Worm (Caenorhabditis elegans) whole organism, L4 larva: ENCODE data around the gene ampd-1.

Experiments used
- F26F4.8 ChIP-seq: fragments of 200-800 bp; sonication (Bioruptor generic); conservative IDR thresholded peaks from 2 replicates; pipeline ENCODE4 v1.3.6; 2022; ENCODE audit warnings: missing genetic modification characterization, missing compliant biosample characterization
- F37D6.2 ChIP-seq: sonication (generic microtip); optimal IDR thresholded peaks from 2 replicates; lab custom pipeline; 2016; ENCODE audit warnings: mild to moderate bottlenecking, missing genetic modification characterization, missing compliant biosample characterization
- F44E2.7 ChIP-seq: fragments of 200-800 bp; sonication (Bioruptor generic); IDR thresholded peaks from 2 replicates; pipeline ENCODE4 v2.1.2; 2022; ENCODE audit warnings: missing genetic modification characterization, missing compliant biosample characterization
- R02D3.7 ChIP-seq: fragments of 150-350 bp; sonication (generic microtip); optimal IDR thresholded peaks from 3 replicates; lab custom pipeline; 2014; ENCODE audit warnings: missing biosample characterization, missing genetic modification characterization
- T20F7.1 ChIP-seq: fragments of 200-800 bp; sonication (Bioruptor generic); optimal IDR thresholded peaks from 2 replicates; lab custom pipeline; 2018; ENCODE audit warnings: mild to moderate bottlenecking, missing genetic modification characterization, missing compliant biosample characterization
- Y75B8A.6 ChIP-seq: fragments of 200-800 bp; sonication (Bioruptor generic); IDR thresholded peaks from 2 replicates; pipeline ENCODE4 v1.3.6; 2022; ENCODE audit warnings: missing genetic modification reagents, missing genetic modification characterization, missing compliant biosample characterization
- ZK546.5 ChIP-seq, 2 experiments: sonication (generic microtip); optimal IDR thresholded peaks; 2 replicates each; lab custom pipeline; 2017; ENCODE audit warnings: missing biosample characterization in 2 of 2, missing genetic modification characterization in 2 of 2
- aha-1 ChIP-seq: fragments of 150-350 bp; peaks from one replicate; lab custom pipeline; 2014; ENCODE audit warnings: missing biosample characterization, missing genetic modification characterization
- arid-1 ChIP-seq: fragments of 200-800 bp; sonication (Bioruptor generic); conservative IDR thresholded peaks from 2 replicates; pipeline ENCODE4 v1.3.6; 2022; ENCODE audit warnings: missing genetic modification reagents, missing genetic modification characterization, missing compliant biosample characterization
- ceh-28 ChIP-seq: fragments of 150-350 bp; optimal IDR thresholded peaks from 2 replicates; lab custom pipeline; 2014; ENCODE audit warnings: missing biosample characterization, missing genetic modification reagents, missing genetic modification characterization
- ceh-62 ChIP-seq: sonication (generic microtip); optimal IDR thresholded peaks from 2 replicates; lab custom pipeline; 2017; ENCODE audit warnings: missing biosample characterization, missing genetic modification characterization
- ceh-82 ChIP-seq: sonication (generic microtip); optimal IDR thresholded peaks from 2 replicates; lab custom pipeline; 2017; ENCODE audit warnings: missing biosample characterization, missing genetic modification characterization
- ces-1 ChIP-seq: fragments of 150-350 bp; sonication (generic microtip); optimal IDR thresholded peaks from 4 replicates; lab custom pipeline; 2014; ENCODE audit warnings: missing biosample characterization, missing genetic modification reagents, missing genetic modification characterization
- cey-2 ChIP-seq: sonication (generic microtip); optimal IDR thresholded peaks from 3 replicates; lab custom pipeline; 2017; ENCODE audit warnings: missing genetic modification characterization, mild to moderate bottlenecking, missing compliant biosample characterization, antibody characterized with exemption, borderline replicate concordance; ENCODE audit not compliant: insufficient read depth
- ctbp-1 ChIP-seq: fragments of 200-800 bp; sonication (Bioruptor generic); IDR thresholded peaks from 2 replicates; pipeline ENCODE4 v1.3.6; 2022; ENCODE audit warnings: missing genetic modification reagents, missing genetic modification characterization, missing compliant biosample characterization
- daf-12 ChIP-seq: fragments of 150-350 bp; optimal IDR thresholded peaks from 2 replicates; lab custom pipeline; 2014; ENCODE audit warnings: missing biosample characterization, missing genetic modification reagents, missing genetic modification characterization
- daf-16 ChIP-seq, 3 experiments: sonication (generic microtip); optimal IDR thresholded peaks; 2 replicates each; lab custom pipeline; 2016 to 2017; ENCODE audit warnings: missing genetic modification characterization in 3 of 3, missing genetic modification reagents in 3 of 3, mild to moderate bottlenecking in 2 of 3, missing compliant biosample characterization in 2 of 3, missing biosample characterization in 1 of 3, moderate library complexity in 1 of 3
- daf-19 ChIP-seq: fragments of 200-800 bp; sonication (Bioruptor generic); conservative IDR thresholded peaks from 2 replicates; pipeline ENCODE4 v1.3.6; 2022; ENCODE audit warnings: missing genetic modification characterization, missing compliant biosample characterization
- dmd-9 ChIP-seq: fragments of 200-800 bp; sonication (Bioruptor generic); IDR thresholded peaks from 2 replicates; pipeline ENCODE4 v1.3.6; 2022; ENCODE audit warnings: missing genetic modification reagents, missing genetic modification characterization, missing compliant biosample characterization
- dpl-1 ChIP-seq: fragments of 150-350 bp; optimal IDR thresholded peaks from 2 replicates; lab custom pipeline; 2014; ENCODE audit warnings: missing biosample characterization, missing genetic modification reagents, missing genetic modification characterization
- duxl-1 ChIP-seq: sonication (generic microtip); optimal IDR thresholded peaks from 2 replicates; lab custom pipeline; 2016; ENCODE audit warnings: mild to moderate bottlenecking, missing genetic modification characterization, moderate library complexity, missing compliant biosample characterization; ENCODE audit not compliant: poor library complexity
- hif-1 ChIP-seq, 2 experiments: sonication (generic microtip); optimal IDR thresholded peaks; 2 replicates each; lab custom pipeline; 2016 to 2017; ENCODE audit warnings: missing compliant biosample characterization in 2 of 2, missing genetic modification characterization in 2 of 2, missing genetic modification reagents in 2 of 2, missing genotype in 2 of 2, mild to moderate bottlenecking in 1 of 2
- hmg-1.1 ChIP-seq: fragments of 200-800 bp; sonication (Bioruptor generic); IDR thresholded peaks from 2 replicates; pipeline ENCODE4 v1.3.6; 2022; ENCODE audit warnings: missing genetic modification reagents, missing genetic modification characterization, missing compliant biosample characterization
- lin-1 ChIP-seq: fragments of 200-800 bp; sonication (Bioruptor generic); IDR thresholded peaks from 2 replicates; pipeline ENCODE4 v1.3.6; 2022; ENCODE audit warnings: missing genetic modification reagents, missing genetic modification characterization, missing compliant biosample characterization
- lin-29 ChIP-seq: fragments of 200-800 bp; sonication (Bioruptor generic); IDR thresholded peaks from 2 replicates; pipeline ENCODE4 v1.3.6; 2022; ENCODE audit warnings: missing genetic modification reagents, missing genetic modification characterization, missing compliant biosample characterization
- lin-38 ChIP-seq: fragments of 200-800 bp; sonication (Bioruptor generic); IDR thresholded peaks from 2 replicates; pipeline ENCODE4 v1.3.6; 2022; ENCODE audit warnings: missing genetic modification reagents, missing genetic modification characterization, missing compliant biosample characterization
- lin-39 ChIP-seq: fragments of 150-350 bp; optimal IDR thresholded peaks from 2 replicates; lab custom pipeline; 2014; ENCODE audit warnings: missing biosample characterization, missing genetic modification reagents, missing genetic modification characterization
- lir-3 ChIP-seq: sonication (generic microtip); optimal IDR thresholded peaks from 2 replicates; lab custom pipeline; 2016; ENCODE audit warnings: mild to moderate bottlenecking, missing genetic modification characterization, missing compliant biosample characterization
- mdl-1 ChIP-seq, 2 experiments: fragments of 150-350 bp in 1 of 2; sonication (generic microtip) in 1 of 2; optimal IDR thresholded peaks; 2 replicates each; lab custom pipeline; 2014 to 2017; ENCODE audit warnings: missing biosample characterization in 2 of 2, missing genetic modification characterization in 2 of 2
- mxl-2 ChIP-seq: fragments of 200-800 bp; sonication (Bioruptor generic); conservative IDR thresholded peaks from 2 replicates; pipeline ENCODE4 v1.3.6; 2022; ENCODE audit warnings: missing genetic modification reagents, missing genetic modification characterization, missing compliant biosample characterization
- nhr-10 ChIP-seq: fragments of 150-350 bp; optimal IDR thresholded peaks from 2 replicates; lab custom pipeline; 2014; ENCODE audit warnings: missing biosample characterization, missing genetic modification characterization
- nhr-11 ChIP-seq: fragments of 150-350 bp; optimal IDR thresholded peaks from 2 replicates; lab custom pipeline; 2014; ENCODE audit warnings: missing biosample characterization, missing genetic modification characterization
- nhr-237 ChIP-seq: sonication (generic microtip); optimal IDR thresholded peaks from 2 replicates; lab custom pipeline; 2017; ENCODE audit warnings: missing biosample characterization, missing genetic modification characterization
- nhr-25 ChIP-seq: sonication (generic microtip); optimal IDR thresholded peaks from 2 replicates; lab custom pipeline; 2017; ENCODE audit warnings: missing genetic modification characterization, mild to moderate bottlenecking, missing compliant biosample characterization, antibody characterized with exemption, moderate library complexity, borderline replicate concordance; ENCODE audit not compliant: insufficient read depth
- nhr-28 ChIP-seq: fragments of 150-350 bp; optimal IDR thresholded peaks from 2 replicates; lab custom pipeline; 2014; ENCODE audit warnings: missing biosample characterization, missing genetic modification characterization
- nhr-42 ChIP-seq: fragments of 200-800 bp; sonication (Bioruptor generic); IDR thresholded peaks from 2 replicates; pipeline ENCODE4 v1.3.6; 2022; ENCODE audit warnings: missing genetic modification characterization, missing compliant biosample characterization
- nhr-76 ChIP-seq: fragments of 150-350 bp; optimal IDR thresholded peaks from 2 replicates; lab custom pipeline; 2014; ENCODE audit warnings: missing biosample characterization, missing genetic modification characterization
- pha-4 ChIP-seq, 2 experiments: fragments of 150-350 bp in 1 of 2; fragments of 200-800 bp in 1 of 2; sonication (Bioruptor generic) in 1 of 2; IDR thresholded peaks in 1 of 2; optimal IDR thresholded peaks in 1 of 2; 2 replicates each; pipeline versions ENCODE4 v1.3.6 to Lab custom; 2014 to 2022; ENCODE audit warnings: missing genetic modification characterization in 2 of 2, missing genetic modification reagents in 2 of 2, missing biosample characterization in 1 of 2, missing compliant biosample characterization in 1 of 2
- rbr-2 ChIP-seq: sonication (generic microtip); optimal IDR thresholded peaks from 2 replicates; lab custom pipeline; 2016; ENCODE audit warnings: missing genotype, missing genetic modification characterization, missing compliant biosample characterization
- saeg-2 ChIP-seq: fragments of 200-800 bp; sonication (Bioruptor generic); IDR thresholded peaks from 2 replicates; pipeline ENCODE4 v1.3.6; 2022; ENCODE audit warnings: missing genetic modification reagents, missing genetic modification characterization, missing compliant biosample characterization
- snpc-1.2 ChIP-seq: fragments of 200-800 bp; sonication (Bioruptor generic); IDR thresholded peaks from 2 replicates; pipeline ENCODE4 v1.3.6; 2022; ENCODE audit warnings: missing genetic modification reagents, missing genetic modification characterization, missing compliant biosample characterization
- snpc-4 ChIP-seq: fragments of 150-350 bp; optimal IDR thresholded peaks from 2 replicates; lab custom pipeline; 2014; ENCODE audit warnings: missing biosample characterization, missing genetic modification characterization
- tag-97 ChIP-seq: fragments of 200-800 bp; sonication (Bioruptor generic); IDR thresholded peaks from 2 replicates; pipeline ENCODE4 v1.3.6; 2022; ENCODE audit warnings: missing genetic modification characterization, missing compliant biosample characterization
- tra-1 ChIP-seq: fragments of 200-800 bp; sonication (Bioruptor generic); IDR thresholded peaks from 2 replicates; pipeline ENCODE4 v1.3.6; 2022; ENCODE audit warnings: missing genetic modification reagents, missing genetic modification characterization, missing compliant biosample characterization
- unc-62 ChIP-seq, 3 experiments: fragments of 150-350 bp in 1 of 3; sonication (generic microtip); optimal IDR thresholded peaks in 2 of 3; peaks in 1 of 3; 1 replicate in 1 of 3; 2 replicates in 2 of 3; lab custom pipeline; 2014 to 2017; ENCODE audit warnings: missing biosample characterization in 3 of 3, missing genetic modification characterization in 3 of 3, missing genetic modification reagents in 3 of 3, missing genotype in 1 of 3
- zag-1 ChIP-seq: fragments of 150-350 bp; optimal IDR thresholded peaks from 2 replicates; lab custom pipeline; 2014; ENCODE audit warnings: missing biosample characterization, missing genetic modification characterization
- zfp-3 ChIP-seq: fragments of 200-800 bp; sonication (Bioruptor generic); conservative IDR thresholded peaks from 2 replicates; pipeline ENCODE4 v1.3.6; 2022; ENCODE audit warnings: missing genetic modification reagents, missing genetic modification characterization, missing compliant biosample characterization
- zip-2 ChIP-seq: fragments of 150-350 bp; optimal IDR thresholded peaks from 2 replicates; lab custom pipeline; 2014; ENCODE audit warnings: missing biosample characterization, missing genetic modification characterization
- ztf-11 ChIP-seq: fragments of 150-350 bp; optimal IDR thresholded peaks from 2 replicates; lab custom pipeline; 2014; ENCODE audit warnings: missing biosample characterization, missing genetic modification characterization

The ampd-1 gene

DNA sequence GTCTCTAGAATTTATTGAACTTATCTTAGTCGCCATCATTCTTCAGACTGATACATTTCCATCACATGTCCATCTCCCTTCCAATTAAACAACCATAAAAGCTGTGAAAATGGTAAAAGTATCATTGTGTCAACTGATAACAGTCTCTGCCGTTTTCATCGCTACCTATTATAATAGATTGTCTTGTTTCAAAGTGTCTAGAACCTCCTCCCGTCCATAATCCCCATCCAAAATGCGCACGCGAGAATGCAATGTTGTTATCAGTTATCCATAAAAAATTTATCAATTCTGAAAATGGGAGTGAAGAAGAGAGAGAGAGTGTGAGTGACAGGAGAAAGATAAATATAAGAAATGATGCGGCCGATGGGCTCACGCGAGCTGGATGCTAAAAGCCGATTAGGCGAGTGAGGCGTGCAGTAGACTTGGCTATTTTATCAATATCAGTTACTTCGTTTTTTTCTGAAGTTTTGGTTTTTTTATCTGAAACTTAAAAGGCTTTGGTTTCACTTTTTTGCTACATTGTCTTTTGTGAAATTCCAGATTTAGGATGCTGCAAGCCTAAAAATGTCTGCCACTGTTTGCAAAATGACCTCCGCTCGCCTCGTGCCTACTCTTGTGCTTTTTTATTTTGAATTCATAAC lies 1.1 kb upstream of the ampd-1 start (continued):
- TF ChIP-seq ces-1 (no peak), arid-1 (GFP tag; lab: Robert Waterston, UW) (no peak), nhr-25 (tag; lab: Kevin White, UChicago) (no peak), hif-1 (tag; optimal IDR thresholded peaks at IDR 0.05; lab: Kevin White, UChicago) (no peak), F26F4.8 (no peak), zip-2 (tag; lab: Kevin White, UChicago) (no peak), nhr-42 (GFP tag; lab: Robert Waterston, UW) (no peak), tra-1 (GFP tag; lab: Robert Waterston, UW) (peak; percentile 98), saeg-2 (peak; percentile 82), mxl-2 (GFP tag; lab: Robert Waterston, UW) (no peak), daf-16 (GFP tag; optimal IDR thresholded peaks at IDR 0.05; lab: Kevin White, UChicago) (peak in 1 of 2 experiments; percentile 89), daf-16 (tag; optimal IDR thresholded peaks at IDR 0.05; lab: Kevin White, UChicago) (peak; percentile 83), hmg-1.1 (GFP tag; lab: Robert Waterston, UW) (0 out of 2 replicates have a peak, but pooled peaks have one; percentile 25), lin-38 (GFP tag; lab: Robert Waterston, UW) (peak; percentile 27; the same call in 1 of the 2 replicates), lin-29 (no peak), aha-1 (tag; lab: Kevin White, UChicago) (peak; percentile 91), lin-39 (tag; lab: Kevin White, UChicago) (no peak), cey-2 (tag; lab: Kevin White, UChicago) (peak; percentile 51), nhr-237 (no peak), zag-1 (tag; lab: Kevin White, UChicago) (no peak), tag-97 (GFP tag; lab: Robert Waterston, UW) (no peak), duxl-1 (no peak), R02D3.7 (tag; lab: Kevin White, UChicago) (no peak), ceh-62 (no peak), dpl-1 (GFP tag; lab: Kevin White, UChicago) (no peak), lin-1 (GFP tag; lab: Robert Waterston, UW) (peak; percentile 76), rbr-2 (no peak), ceh-28 (no peak), ceh-82 (tag; lab: Kevin White, UChicago) (no peak), nhr-76 (tag; lab: Kevin White, UChicago) (no peak), Y75B8A.6 (GFP tag; lab: Robert Waterston, UW) (no peak), mdl-1 (tag; optimal IDR thresholded peaks at IDR 0.05; lab: Kevin White, UChicago) (no peak), nhr-10 (tag; lab: Kevin White, UChicago) (peak; percentile 50), T20F7.1 (GFP tag; lab: Kevin White, UChicago) (peak; percentile 63), dmd-9 (no peak), F37D6.2 (no peak), snpc-4 (tag; lab: Kevin White, UChicago) (no peak), snpc-1.2 (no peak), lir-3 (tag; lab: Kevin White, UChicago) (no peak), ctbp-1 (no peak), daf-19 (GFP tag; lab: Robert Waterston, UW) (no peak), nhr-28 (tag; lab: Kevin White, UChicago) (peak; percentile 76), unc-62 (GFP tag; optimal IDR thresholded peaks at IDR 0.05 in 1 of 2; lab: Kevin White, UChicago) (no peak), unc-62 (tag; optimal IDR thresholded peaks at IDR 0.05; lab: Kevin White, UChicago) (no peak), pha-4 (GFP tag; IDR thresholded peaks at IDR 0.05; lab: Robert Waterston, UW) (peak; percentile 54), pha-4 (tag; optimal IDR thresholded peaks at IDR 0.05; lab: Kevin White, UChicago) (no peak), F44E2.7 (GFP tag; lab: Robert Waterston, UW) (no peak), ZK546.5 (tag; optimal IDR thresholded peaks at IDR 0.05; lab: Kevin White, UChicago) (no peak), daf-12 (tag; lab: Kevin White, UChicago) (no peak), ztf-11 (no peak), zfp-3 (GFP tag; lab: Robert Waterston, UW) (no peak), nhr-11 (tag; lab: Kevin White, UChicago) (no peak)
